Worm (Caenorhabditis elegans): Measurements from ENCODE around the gene hsp-4.
A peak's percentile ranks its signal among the peaks of the same experiment; 100 is the strongest.

Gene hsp-4

DNA sequence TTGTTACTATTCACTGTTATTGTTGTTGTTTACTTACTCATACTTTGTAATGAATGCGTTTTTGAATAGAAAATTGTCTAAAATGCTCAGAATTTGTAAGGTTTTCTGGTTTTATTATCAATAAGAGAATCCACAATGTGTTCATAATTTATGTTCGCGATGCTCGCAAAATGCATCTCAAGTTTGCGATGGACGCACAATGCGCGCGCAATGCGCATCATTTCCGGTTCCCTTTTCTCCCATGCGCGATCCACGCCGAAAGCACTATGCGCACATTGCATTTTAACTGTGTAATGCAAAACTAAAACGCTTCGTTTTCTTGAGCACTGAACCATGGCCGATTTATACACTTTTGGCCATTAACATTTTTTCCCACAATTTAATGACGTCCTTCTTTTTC is 33.0 kb downstream of the hsp-4 start:
- no peak for TF ChIP-seq ceh-27 (GFP tag; optimal IDR thresholded peaks at IDR 0.05)
- no peak for TF ChIP-seq hmg-1.2 (GFP tag; IDR thresholded peaks at IDR 0.05)
- TF ChIP-seq F57A8.1 (GFP tag; optimal IDR thresholded peaks at IDR 0.05): no peak
- no peak for TF ChIP-seq lsl-1 (GFP tag; optimal IDR thresholded peaks at IDR 0.05)
- TF ChIP-seq F23B12.7 (tag; optimal IDR thresholded peaks at IDR 0.05; ENCODE audit: insufficient read depth): no peak
- no peak for TF ChIP-seq dpl-1 (GFP tag; optimal IDR thresholded peaks at IDR 0.05)
- no peak for TF ChIP-seq hmg-20 (GFP tag; IDR thresholded peaks at IDR 0.05)
- TF ChIP-seq ceh-100 (GFP tag; IDR thresholded peaks at IDR 0.05): peak; percentile 46; the same call in 1 of the 2 replicates
- no peak for TF ChIP-seq lag-1 (GFP tag; IDR thresholded peaks at IDR 0.05)
- TF ChIP-seq fkh-3 (tag; optimal IDR thresholded peaks at IDR 0.05): peak; percentile 73
- TF ChIP-seq lin-26 (GFP tag; IDR thresholded peaks at IDR 0.05): no peak
- TF ChIP-seq F52B5.7 (tag; optimal IDR thresholded peaks at IDR 0.05): peak; percentile 90
- no peak for TF ChIP-seq hlh-26 (GFP tag; conservative IDR thresholded peaks at IDR 0.05)
- no peak for TF ChIP-seq T07F8.4 (tag; optimal IDR thresholded peaks at IDR 0.05)
- peak; percentile 67 for TF ChIP-seq repo-1 (tag; optimal IDR thresholded peaks at IDR 0.05)
- no peak for TF ChIP-seq sea-2 (GFP tag; IDR thresholded peaks at IDR 0.05)
- peak; percentile 53; the same call in 1 of the 2 replicates for TF ChIP-seq aptf-2 (GFP tag; conservative IDR thresholded peaks at IDR 0.05)
- no peak for TF ChIP-seq rcor-1 (GFP tag; IDR thresholded peaks at IDR 0.05)
- TF ChIP-seq snpc-3.4 (tag; optimal IDR thresholded peaks at IDR 0.05): no peak
- no peak for TF ChIP-seq somi-1 (GFP tag; optimal IDR thresholded peaks at IDR 0.05)
- TF ChIP-seq attf-6 (GFP tag; IDR thresholded peaks at IDR 0.05): no peak
- TF ChIP-seq tbp1 (GFP tag; optimal IDR thresholded peaks at IDR 0.05): no peak
- no peak for TF ChIP-seq Y56A3A.18 (GFP tag; IDR thresholded peaks at IDR 0.05)
- no peak for TF ChIP-seq F39B2.1 (GFP tag; IDR thresholded peaks at IDR 0.05)
- 0 out of 2 replicates have a peak, but pooled peaks have one; percentile 23 for TF ChIP-seq B0336.3 (GFP tag; IDR thresholded peaks at IDR 0.05)
- no peak for TF ChIP-seq madf-10 (tag; optimal IDR thresholded peaks at IDR 0.05)
- no peak for TF ChIP-seq D2030.7 (GFP tag; IDR thresholded peaks at IDR 0.05)
- no peak for TF ChIP-seq akir-1 (GFP tag; optimal IDR thresholded peaks at IDR 0.05)
- TF ChIP-seq chd-7 (tag; optimal IDR thresholded peaks at IDR 0.05): peak; percentile 78
- no peak for TF ChIP-seq let-607 (tag; optimal IDR thresholded peaks at IDR 0.05)
- TF ChIP-seq cebp-2 (GFP tag; IDR thresholded peaks at IDR 0.05): no peak
- TF ChIP-seq ztf-28 (GFP tag; IDR thresholded peaks at IDR 0.05): no peak
- no peak for TF ChIP-seq let-526 (GFP tag; IDR thresholded peaks at IDR 0.05)
- peak; percentile 71 for TF ChIP-seq K11D2.4 (GFP tag; IDR thresholded peaks at IDR 0.05)
- TF ChIP-seq bed-1 (GFP tag; IDR thresholded peaks at IDR 0.05): no peak
- TF ChIP-seq attf-5 (GFP tag; optimal IDR thresholded peaks at IDR 0.05): peak; percentile 42
- no peak for TF ChIP-seq snpc-1.1 (tag; optimal IDR thresholded peaks at IDR 0.05; ENCODE audit: insufficient read depth)
- TF ChIP-seq C17E4.6 (GFP tag; IDR thresholded peaks at IDR 0.05): no peak
- TF ChIP-seq pbrm-1 (GFP tag; IDR thresholded peaks at IDR 0.05): peak; percentile 58; the same call in 1 of the 2 replicates
- TF ChIP-seq aptf-3 (GFP tag; IDR thresholded peaks at IDR 0.05): 0 out of 2 replicates have a peak, but pooled peaks have one; percentile 82
- no peak for TF ChIP-seq gei-17 (GFP tag; optimal IDR thresholded peaks at IDR 0.05)
- no peak for TF ChIP-seq egrh-3 (GFP tag; IDR thresholded peaks at IDR 0.05)
- TF ChIP-seq nhr-90 (tag; optimal IDR thresholded peaks at IDR 0.05): no peak
- no peak for TF ChIP-seq lin-54 (GFP tag; optimal IDR thresholded peaks at IDR 0.05)
- TF ChIP-seq ekl-4 (GFP tag; IDR thresholded peaks at IDR 0.05): no peak
- TF ChIP-seq rec-8 (tag; optimal IDR thresholded peaks at IDR 0.05): no peak
- no peak for TF ChIP-seq tbx-9 (tag; optimal IDR thresholded peaks at IDR 0.05; ENCODE audit: borderline replicate concordance)
- TF ChIP-seq ceh-91 (GFP tag; IDR thresholded peaks at IDR 0.05): no peak

All from whole organism, young adult.